Worm (Caenorhabditis elegans) whole organism, L4 larva: ENCODE measurements around the gene nono-1.
A peak's percentile ranks its signal among the peaks of the same experiment; 100 is the strongest.

ENCODE experiments used
- aha-1 ChIP-seq: fragments of 150-350 bp; peaks from one replicate; lab custom pipeline; 2014; ENCODE audit warnings: missing biosample characterization, missing genetic modification characterization
- daf-19 ChIP-seq: fragments of 200-800 bp; sonication (Bioruptor generic); conservative IDR thresholded peaks from 2 replicates; pipeline ENCODE4 v1.3.6; 2022; ENCODE audit warnings: missing genetic modification characterization, missing compliant biosample characterization
- daf-8 ChIP-seq: fragments of 200-800 bp; sonication (Bioruptor generic); IDR thresholded peaks from 2 replicates; pipeline ENCODE4 v1.3.6; 2022; ENCODE audit warnings: missing genetic modification characterization, missing compliant biosample characterization
- dmd-8 ChIP-seq: fragments of 200-800 bp; sonication (Bioruptor generic); IDR thresholded peaks from 2 replicates; pipeline ENCODE4 v1.3.6; 2022; ENCODE audit warnings: missing genetic modification characterization, missing compliant biosample characterization
- duxl-1 ChIP-seq: sonication (generic microtip); optimal IDR thresholded peaks from 2 replicates; lab custom pipeline; 2016; ENCODE audit warnings: mild to moderate bottlenecking, missing genetic modification characterization, moderate library complexity, missing compliant biosample characterization; ENCODE audit not compliant: poor library complexity
- fkh-10 ChIP-seq: fragments of 150-350 bp; optimal IDR thresholded peaks from 2 replicates; lab custom pipeline; 2014; ENCODE audit warnings: missing biosample characterization, missing genetic modification reagents, missing genetic modification characterization
- nhr-11 ChIP-seq: fragments of 150-350 bp; optimal IDR thresholded peaks from 2 replicates; lab custom pipeline; 2014; ENCODE audit warnings: missing biosample characterization, missing genetic modification characterization
- nhr-237 ChIP-seq: sonication (generic microtip); optimal IDR thresholded peaks from 2 replicates; lab custom pipeline; 2017; ENCODE audit warnings: missing biosample characterization, missing genetic modification characterization
- nhr-28 ChIP-seq: fragments of 150-350 bp; optimal IDR thresholded peaks from 2 replicates; lab custom pipeline; 2014; ENCODE audit warnings: missing biosample characterization, missing genetic modification characterization
- vab-7 ChIP-seq: fragments of 200-800 bp; sonication (Bioruptor generic); IDR thresholded peaks from 2 replicates; pipeline ENCODE4 v1.3.6; 2022; ENCODE audit warnings: missing genetic modification reagents, missing genetic modification characterization, missing compliant biosample characterization

- no peak for TF ChIP-seq daf-8 (GFP tag; lab: Robert Waterston, UW)
- peak; percentile 9 for TF ChIP-seq aha-1 (tag; lab: Kevin White, UChicago)
- no peak for TF ChIP-seq nhr-11 (tag; lab: Kevin White, UChicago)
- no peak for TF ChIP-seq nhr-28
- TF ChIP-seq dmd-8 (GFP tag; lab: Robert Waterston, UW): no peak
- TF ChIP-seq duxl-1 (tag; lab: Kevin White, UChicago): peak; percentile 15
- TF ChIP-seq vab-7 (GFP tag; lab: Robert Waterston, UW): no peak
- no peak for TF ChIP-seq daf-19 (GFP tag; lab: Robert Waterston, UW)
- no peak for TF ChIP-seq nhr-237
- no peak for TF ChIP-seq fkh-10 (GFP tag; lab: Kevin White, UChicago)
Measured at ce11 chrIII:5925724-5926123, 32.3 kb downstream of the nono-1 start, which contains the start of the genes dnc-2 and bcl-7.
